Fruit fly (Drosophila melanogaster) whole organism: ENCODE data around the gene PH4alphaNE2.

ENCODE experiments used
- CG8478 ChIP-seq: fragments of >200 bp; optimal IDR thresholded peaks from 2 replicates; lab custom pipeline; 2018; ENCODE audit warnings: inconsistent platforms
- Dll ChIP-seq: fragments of >200 bp; optimal IDR thresholded peaks from 2 replicates; lab custom pipeline; 2017
- EcR ChIP-seq, 2 experiments: fragments of >200 bp; optimal IDR thresholded peaks; 2 replicates each; lab custom pipeline; 2017; ENCODE audit warnings: missing biosample characterization in 2 of 2, missing genetic modification characterization in 2 of 2, missing genetic modification reagents in 2 of 2
- pan ChIP-seq: fragments of >200 bp; optimal IDR thresholded peaks from 2 replicates; lab custom pipeline; 2017
- psq ChIP-seq: fragments of >200 bp; optimal IDR thresholded peaks from 2 replicates; lab custom pipeline; 2017
- usp ChIP-seq: fragments of >200 bp; optimal IDR thresholded peaks from 2 replicates; lab custom pipeline; 2017; ENCODE audit warnings: missing biosample characterization, missing genetic modification characterization, mixed read lengths

Gene PH4alphaNE2

DNA sequence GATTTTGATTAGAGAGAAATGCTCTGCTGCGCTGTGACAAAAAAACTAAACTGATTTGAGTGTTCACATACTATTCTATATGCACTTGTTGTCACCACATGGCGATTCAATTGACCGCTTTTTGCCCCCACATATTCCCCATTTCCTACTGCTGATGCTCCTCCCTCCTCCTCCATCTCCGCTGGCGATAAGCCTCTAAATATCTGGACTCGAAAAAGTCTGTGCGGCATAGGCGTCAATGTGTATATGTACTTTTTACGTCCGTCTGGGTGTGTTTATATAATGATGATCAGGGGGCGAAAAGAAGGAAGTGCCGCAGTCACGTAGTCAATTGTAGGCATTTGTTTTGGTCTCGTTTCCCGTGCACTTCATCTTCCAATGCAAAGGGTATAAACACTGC, 45.5 kb downstream of the PH4alphaNE2 start:
- TF ChIP-seq pan (lab: Kevin White, UChicago) = no peak
- no peak for TF ChIP-seq CG8478 (lab: Kevin White, UChicago)
- TF ChIP-seq psq = no peak
- no peak for TF ChIP-seq Dll (lab: Kevin White, UChicago)
- TF ChIP-seq usp (GFP tag; lab: Kevin White, UChicago) = no peak
- TF ChIP-seq EcR (GFP tag; optimal IDR thresholded peaks at IDR 0.05; lab: Kevin White, UChicago) = no peak

DNA sequence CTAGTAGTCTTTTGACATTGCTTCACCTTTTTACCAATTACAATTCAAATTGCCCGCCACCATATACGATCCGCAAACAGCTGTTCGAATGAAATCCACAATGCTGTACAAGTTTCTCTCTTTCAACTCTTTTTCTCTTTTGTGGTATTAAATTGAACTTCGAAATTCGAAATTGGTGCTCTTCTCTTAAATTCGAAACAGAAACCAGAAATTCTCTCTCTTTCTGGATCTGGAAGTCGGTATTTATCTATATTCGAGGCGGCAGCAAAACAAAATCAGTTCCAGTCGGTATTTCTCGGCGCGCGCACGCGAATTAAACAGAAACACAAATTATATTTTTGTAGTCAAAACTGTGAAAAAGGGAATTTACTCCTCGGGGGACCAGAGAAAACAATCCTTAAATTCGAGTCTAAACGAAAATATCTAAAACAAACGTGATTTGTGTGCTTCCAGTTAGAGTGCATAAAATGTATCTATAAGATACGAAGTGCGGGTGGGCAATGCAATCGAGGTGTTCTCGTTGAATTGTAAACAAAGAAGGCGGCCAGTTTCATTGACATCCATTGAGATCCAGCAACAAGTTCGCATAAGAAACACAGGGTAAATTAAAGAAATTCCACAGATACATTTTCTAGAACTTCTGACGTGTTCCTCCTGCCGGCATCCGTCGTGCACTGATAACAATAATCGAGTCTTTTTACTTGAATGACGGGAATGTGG, 46.1 kb downstream of the PH4alphaNE2 start, which contains the start of gene PH4alphaEFB:
PH4alphaEFB (plus strand) TSS at position 276 of the 720 bp plus-strand sequence.
- no peak for TF ChIP-seq CG8478 (lab: Kevin White, UChicago)
- no peak for TF ChIP-seq psq
- TF ChIP-seq pan (lab: Kevin White, UChicago) = no peak
- TF ChIP-seq EcR (GFP tag; optimal IDR thresholded peaks at IDR 0.05; lab: Kevin White, UChicago) = no peak
- TF ChIP-seq Dll (lab: Kevin White, UChicago) = no peak
- TF ChIP-seq usp (GFP tag; lab: Kevin White, UChicago) = no peak

DNA sequence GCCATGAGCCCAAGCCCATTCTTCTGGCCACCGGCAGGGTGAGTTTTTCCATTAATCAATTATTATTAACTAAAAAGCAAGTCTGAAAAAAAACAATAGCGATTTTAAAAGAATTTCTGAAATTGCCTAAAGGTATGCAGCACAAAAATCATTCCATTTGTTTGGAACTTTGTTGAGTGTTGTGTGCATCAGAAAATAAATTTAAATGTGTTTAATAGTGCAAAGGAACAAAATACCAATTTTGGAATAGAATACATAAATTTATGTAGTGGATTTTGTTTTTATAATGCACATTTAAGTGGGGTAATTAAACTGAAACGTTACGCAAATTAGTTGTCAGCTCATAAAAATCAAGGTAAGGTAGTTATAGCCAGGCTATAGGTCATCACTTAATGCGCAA, 47.8 kb downstream of the PH4alphaNE2 start:
- TF ChIP-seq CG8478 (lab: Kevin White, UChicago) = no peak
- TF ChIP-seq pan (lab: Kevin White, UChicago) = no peak
- TF ChIP-seq EcR (GFP tag; optimal IDR thresholded peaks at IDR 0.05; lab: Kevin White, UChicago) = no peak
- TF ChIP-seq psq = no peak
- no peak for TF ChIP-seq usp (GFP tag; lab: Kevin White, UChicago)
- no peak for TF ChIP-seq Dll (lab: Kevin White, UChicago)

DNA sequence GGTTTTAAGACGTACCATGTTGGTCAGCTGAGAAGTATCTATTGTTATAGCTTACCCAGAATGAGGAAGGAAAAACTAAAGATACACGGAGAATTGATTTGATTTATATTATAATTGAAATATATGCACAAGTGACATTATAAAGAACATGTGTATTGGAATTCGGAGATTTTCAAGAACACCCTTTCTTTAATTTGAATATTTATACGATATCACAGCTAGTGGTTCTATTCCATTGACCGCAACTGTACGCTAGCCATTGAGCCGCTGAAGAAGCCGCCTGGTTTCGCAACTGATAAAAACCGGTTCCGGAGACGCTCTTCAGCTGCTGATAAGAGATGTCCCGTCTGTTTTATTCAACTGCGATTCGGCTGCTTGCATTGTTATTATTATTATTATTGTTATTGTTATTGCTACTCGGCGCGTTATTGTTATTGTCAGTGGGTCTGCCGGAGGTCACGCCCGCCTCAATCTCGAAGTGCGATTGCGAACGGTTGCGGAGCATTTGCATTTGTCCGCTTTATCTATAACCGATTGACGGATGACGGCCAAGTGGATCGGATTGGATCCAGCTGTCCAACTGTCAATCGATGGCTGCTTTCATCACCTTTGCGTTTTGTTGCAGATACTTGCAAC, 50.3 kb downstream of the PH4alphaNE2 start:
- TF ChIP-seq EcR (GFP tag; optimal IDR thresholded peaks at IDR 0.05; lab: Kevin White, UChicago) (no peak), pan (lab: Kevin White, UChicago) (no peak), CG8478 (lab: Kevin White, UChicago) (no peak), Dll (lab: Kevin White, UChicago) (no peak), psq (no peak), usp (GFP tag; lab: Kevin White, UChicago) (no peak)

DNA sequence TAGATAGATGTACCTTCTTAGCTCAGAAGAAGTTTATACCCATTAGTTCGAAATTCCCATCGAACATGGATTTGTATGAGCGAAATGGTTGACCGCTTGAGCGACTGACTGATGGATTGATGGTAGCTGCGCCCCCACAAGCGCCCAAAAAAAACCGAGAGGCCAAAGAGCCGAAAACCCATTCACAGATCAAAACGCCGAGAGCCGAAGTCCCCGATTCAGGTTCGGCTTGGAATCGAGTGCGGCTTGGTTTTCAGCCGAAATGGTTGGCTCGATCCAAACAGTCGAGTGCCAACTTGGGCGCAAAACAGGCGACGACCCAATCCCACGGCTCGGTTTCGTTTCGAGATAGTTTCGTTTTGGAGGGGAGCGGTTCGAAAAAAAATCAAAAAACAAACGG, 51.8 kb downstream of the PH4alphaNE2 start:
- TF ChIP-seq usp (GFP tag; lab: Kevin White, UChicago) = no peak
- no peak for TF ChIP-seq Dll (lab: Kevin White, UChicago)
- no peak for TF ChIP-seq CG8478 (lab: Kevin White, UChicago)
- TF ChIP-seq EcR (GFP tag; optimal IDR thresholded peaks at IDR 0.05; lab: Kevin White, UChicago) = no peak
- no peak for TF ChIP-seq psq
- TF ChIP-seq pan (lab: Kevin White, UChicago) = no peak
